Fruit fly (Drosophila melanogaster): ENCODE data around the gene Taf4.

Gene Taf4

DNA sequence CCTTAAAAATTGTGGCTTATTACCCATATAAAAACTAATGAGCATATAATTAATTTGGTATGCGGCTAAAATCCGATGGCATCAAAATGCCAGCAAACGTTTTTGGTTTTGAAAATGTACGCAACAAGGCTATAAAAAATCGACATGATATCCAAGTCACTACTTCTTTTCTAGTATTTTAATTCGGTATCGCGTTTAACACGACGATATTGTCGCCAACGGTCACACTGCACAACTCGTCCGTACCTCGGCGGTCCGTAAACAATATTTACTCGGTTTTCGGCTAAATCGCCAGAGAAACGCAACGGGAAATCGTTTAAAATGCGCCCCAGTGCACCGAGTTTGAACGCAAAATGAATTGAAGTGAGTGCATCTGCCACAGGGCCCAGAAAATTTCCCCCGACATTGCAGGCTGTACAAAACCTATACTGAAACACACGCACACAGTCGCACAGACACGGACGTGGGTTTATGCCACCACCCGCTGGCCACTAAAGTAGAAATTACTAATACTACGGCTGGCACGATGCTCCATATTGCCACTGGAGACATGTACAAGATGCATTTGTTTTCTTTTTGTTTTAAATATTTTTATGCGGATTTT is at the start of gene Taf4:
Gene Taf4, plus strand, starts transcription at position 210 of the 604 bp plus-strand sequence.
- TF ChIP-seq toe (GFP tag; optimal IDR thresholded peaks at IDR 0.05) (no peak), tj (GFP tag; optimal IDR thresholded peaks at IDR 0.05) (no peak), Hr96 (GFP tag; optimal IDR thresholded peaks at IDR 0.05) (no peak), CG11617 (GFP tag; optimal IDR thresholded peaks at IDR 0.05) (no peak), pad (GFP tag; optimal IDR thresholded peaks at IDR 0.05) (no peak), kay (GFP tag; ENCODE audit: borderline replicate concordance) (no peak), Crg-1 (GFP tag; optimal IDR thresholded peaks at IDR 0.05) (no peak), cic (GFP tag; optimal IDR thresholded peaks at IDR 0.05) (no peak), bab1 (GFP tag; optimal IDR thresholded peaks at IDR 0.05) (no peak), Mnt (GFP tag; optimal IDR thresholded peaks at IDR 0.05) (no peak), CG12768 (GFP tag; optimal IDR thresholded peaks at IDR 0.05) (no peak), CG33017 (tag; optimal IDR thresholded peaks at IDR 0.05) (no peak), Clk (GFP tag; optimal IDR thresholded peaks at IDR 0.05) (no peak)

DNA sequence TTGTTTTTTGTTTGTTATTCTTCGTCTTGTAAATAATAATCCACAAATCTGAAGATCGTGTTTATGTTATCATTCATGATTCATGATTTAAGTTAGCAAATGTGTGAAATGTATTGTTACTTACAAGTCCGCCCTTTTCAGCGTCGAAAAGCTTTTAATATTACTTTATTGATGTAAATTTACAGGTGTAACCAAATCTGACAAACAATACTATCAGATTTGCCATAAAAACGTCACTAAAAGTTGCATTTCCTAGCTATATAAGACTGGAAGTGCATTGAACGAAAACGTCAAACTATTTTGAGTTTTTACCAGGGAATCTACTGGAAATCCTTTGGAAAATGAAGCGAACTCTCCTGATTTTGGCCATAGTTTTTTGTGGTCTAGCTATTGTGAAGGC is 30.8 kb upstream of the Taf4 start, which contains the start of gene CG33258:
Gene CG33258, plus strand, starts transcription at position 301 of the 400 bp plus-strand sequence.
- TF ChIP-seq Hr96 (GFP tag; optimal IDR thresholded peaks at IDR 0.05) (no peak), tj (GFP tag; optimal IDR thresholded peaks at IDR 0.05) (no peak), toe (GFP tag; optimal IDR thresholded peaks at IDR 0.05) (no peak), cic (GFP tag; optimal IDR thresholded peaks at IDR 0.05) (no peak), Mnt (GFP tag; optimal IDR thresholded peaks at IDR 0.05) (no peak), bab1 (GFP tag; optimal IDR thresholded peaks at IDR 0.05) (no peak), CG11617 (GFP tag; optimal IDR thresholded peaks at IDR 0.05) (no peak)

DNA sequence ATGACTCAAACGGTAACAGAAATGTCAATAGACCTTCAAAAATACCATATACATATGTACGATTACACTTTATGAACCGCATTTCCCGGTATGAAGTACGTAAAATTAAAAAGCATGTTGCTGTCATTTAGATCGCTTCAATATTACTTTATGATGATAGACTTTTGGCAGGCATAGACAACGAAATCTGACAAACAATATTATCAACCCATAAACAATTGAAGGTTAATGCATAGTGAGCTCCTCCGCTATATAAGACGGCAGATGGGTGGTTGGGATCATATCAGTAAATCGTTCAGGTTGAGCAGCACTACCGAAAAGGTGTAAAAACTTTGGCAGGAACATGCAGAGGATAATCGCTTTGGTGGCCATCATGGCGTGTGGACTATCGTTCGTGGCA is 29.3 kb upstream of the Taf4 start, which contains the start of gene CG13075:
Gene CG13075, plus strand, starts transcription at position 301 of the 400 bp plus-strand sequence.
- no peak for TF ChIP-seq CG1620 (GFP tag; optimal IDR thresholded peaks at IDR 0.05)
- no peak for TF ChIP-seq pad (GFP tag; optimal IDR thresholded peaks at IDR 0.05)
- TF ChIP-seq cic (GFP tag; optimal IDR thresholded peaks at IDR 0.05): no peak
- TF ChIP-seq cnc (optimal IDR thresholded peaks at IDR 0.05): no peak
- no peak for TF ChIP-seq CG5204 (GFP tag; optimal IDR thresholded peaks at IDR 0.05)
- no peak for TF ChIP-seq CG12768 (GFP tag; optimal IDR thresholded peaks at IDR 0.05)

- TF ChIP-seq CG14711 (tag; optimal IDR thresholded peaks at IDR 0.05): peak; percentile 44
- TF ChIP-seq CG1620 (GFP tag; optimal IDR thresholded peaks at IDR 0.05): no peak
- TF ChIP-seq Mnt (GFP tag; optimal IDR thresholded peaks at IDR 0.05): peak; percentile 37
- no peak for TF ChIP-seq cnc (optimal IDR thresholded peaks at IDR 0.05)
- TF ChIP-seq cic (GFP tag; optimal IDR thresholded peaks at IDR 0.05): no peak
- TF ChIP-seq ovo (GFP tag; optimal IDR thresholded peaks at IDR 0.05): no peak
- peak; percentile 31 for TF ChIP-seq CG33017 (tag; optimal IDR thresholded peaks at IDR 0.05)
- TF ChIP-seq Crg-1 (GFP tag; optimal IDR thresholded peaks at IDR 0.05): no peak
- TF ChIP-seq Clk (GFP tag; optimal IDR thresholded peaks at IDR 0.05): no peak
- TF ChIP-seq CG12768 (GFP tag; optimal IDR thresholded peaks at IDR 0.05): no peak
- no peak for TF ChIP-seq CG7045 (GFP tag; optimal IDR thresholded peaks at IDR 0.05)
- no peak for TF ChIP-seq toe (GFP tag; optimal IDR thresholded peaks at IDR 0.05)
- TF ChIP-seq tj (GFP tag; optimal IDR thresholded peaks at IDR 0.05): peak; percentile 13
- no peak for TF ChIP-seq CG5204 (GFP tag; optimal IDR thresholded peaks at IDR 0.05)
- peak; percentile 72 for TF ChIP-seq bab1 (GFP tag; optimal IDR thresholded peaks at IDR 0.05)
- TF ChIP-seq CG7101 (tag; optimal IDR thresholded peaks at IDR 0.05): peak; percentile 59
- no peak for TF ChIP-seq kay (GFP tag; ENCODE audit: borderline replicate concordance)
- no peak for TF ChIP-seq pad (GFP tag; optimal IDR thresholded peaks at IDR 0.05)
- peak; percentile 22 for TF ChIP-seq CG11617 (GFP tag; optimal IDR thresholded peaks at IDR 0.05)
- TF ChIP-seq Hr96 (GFP tag; optimal IDR thresholded peaks at IDR 0.05): no peak
Observed at dm6 chr3L:16087323-16087816, 25.6 kb upstream of the Taf4 start, which contains the start of gene Tasp1. TSS of gene Tasp1 (minus strand) at chr3L:16087525.

dm6 chr3L:16090330-16090803 is 22.6 kb upstream of the Taf4 start, which contains the start of the genes CG5235 and ClC-c:
TSS of gene CG5235 (minus strand) at chr3L:16090392.
TSS of gene ClC-c (plus strand) at chr3L:16090454.
- TF ChIP-seq Hr96 (GFP tag; optimal IDR thresholded peaks at IDR 0.05) (no peak), CG12768 (GFP tag; optimal IDR thresholded peaks at IDR 0.05) (no peak), CG5204 (GFP tag; optimal IDR thresholded peaks at IDR 0.05) (no peak), Clk (GFP tag; optimal IDR thresholded peaks at IDR 0.05) (no peak), CG14711 (tag; optimal IDR thresholded peaks at IDR 0.05) (peak; percentile 31), kay (GFP tag; ENCODE audit: borderline replicate concordance) (no peak), toe (GFP tag; optimal IDR thresholded peaks at IDR 0.05) (no peak), bab1 (GFP tag; optimal IDR thresholded peaks at IDR 0.05) (peak; percentile 51), Mnt (GFP tag; optimal IDR thresholded peaks at IDR 0.05) (peak; percentile 38), tj (GFP tag; optimal IDR thresholded peaks at IDR 0.05) (peak; percentile 71), ovo (GFP tag; optimal IDR thresholded peaks at IDR 0.05) (no peak), cic (GFP tag; optimal IDR thresholded peaks at IDR 0.05) (peak; percentile 32), CG7101 (tag; optimal IDR thresholded peaks at IDR 0.05) (peak; percentile 43)

dm6 chr3L:16097393-16097884 is 15.6 kb upstream of the Taf4 start, which contains the start of the genes CG13074 and ATPsynbetaL:
TSS of gene CG13074 (minus strand) at chr3L:16097493.
TSS of gene ATPsynbetaL (plus strand) at chr3L:16097834.
- TF ChIP-seq Mnt (GFP tag; optimal IDR thresholded peaks at IDR 0.05): no peak
- no peak for TF ChIP-seq CG1620 (GFP tag; optimal IDR thresholded peaks at IDR 0.05)
- TF ChIP-seq bab1 (GFP tag; optimal IDR thresholded peaks at IDR 0.05): no peak
- no peak for TF ChIP-seq CG11617 (GFP tag; optimal IDR thresholded peaks at IDR 0.05)
- no peak for TF ChIP-seq pad (GFP tag; optimal IDR thresholded peaks at IDR 0.05)
- TF ChIP-seq Hr96 (GFP tag; optimal IDR thresholded peaks at IDR 0.05): no peak
- TF ChIP-seq cic (GFP tag; optimal IDR thresholded peaks at IDR 0.05): no peak
- TF ChIP-seq CG14711 (tag; optimal IDR thresholded peaks at IDR 0.05): no peak
- TF ChIP-seq toe (GFP tag; optimal IDR thresholded peaks at IDR 0.05): no peak
- no peak for TF ChIP-seq CG7101 (tag; optimal IDR thresholded peaks at IDR 0.05)
- no peak for TF ChIP-seq Clk (GFP tag; optimal IDR thresholded peaks at IDR 0.05)
- no peak for TF ChIP-seq CG33017 (tag; optimal IDR thresholded peaks at IDR 0.05)
- TF ChIP-seq Crg-1 (GFP tag; optimal IDR thresholded peaks at IDR 0.05): no peak
- TF ChIP-seq kay (GFP tag; ENCODE audit: borderline replicate concordance): no peak
